Fruit fly (Drosophila melanogaster) whole organism, pupa: ENCODE results near the gene Frq2.

ENCODE experiments used
- CG10348 ChIP-seq: fragments of 200-800 bp; sonication (Bioruptor generic); IDR thresholded peaks from 2 replicates; pipeline ENCODE4 v1.3.6; 2022; ENCODE audit warnings: missing biosample characterization, missing genetic modification characterization
- CG12605 ChIP-seq: fragments of 200-800 bp; sonication (Bioruptor generic); IDR thresholded peaks from 2 replicates; pipeline ENCODE4 v1.3.6; 2022; ENCODE audit warnings: missing biosample characterization, missing genetic modification characterization
- CG13204 ChIP-seq: fragments of 200-800 bp; sonication (Bioruptor generic); optimal IDR thresholded peaks from 2 replicates; lab custom pipeline; 2018; ENCODE audit warnings: missing biosample characterization, mild to moderate bottlenecking, missing genetic modification characterization, moderate library complexity
- CG14655 ChIP-seq: fragments of 200-800 bp; sonication (Bioruptor generic); optimal IDR thresholded peaks from 3 replicates; lab custom pipeline; 2017; ENCODE audit warnings: mild to moderate bottlenecking, missing biosample characterization, missing genetic modification reagents, missing genetic modification characterization
- CG15710 ChIP-seq: fragments of 200-800 bp; sonication (Bioruptor generic); optimal IDR thresholded peaks from 2 replicates; lab custom pipeline; 2018; ENCODE audit warnings: missing biosample characterization, mild to moderate bottlenecking, missing genetic modification characterization, moderate library complexity
- CG17806 ChIP-seq: fragments of 200-800 bp; sonication (Bioruptor generic); optimal IDR thresholded peaks from 2 replicates; lab custom pipeline; 2018; ENCODE audit warnings: missing biosample characterization, mild to moderate bottlenecking, missing genetic modification characterization, moderate library complexity
- CG32121 ChIP-seq: fragments of 200-800 bp; sonication (Bioruptor generic); IDR thresholded peaks from 2 replicates; pipeline ENCODE4 v1.3.6; 2022; ENCODE audit warnings: missing biosample characterization, missing genetic modification characterization
- CG34367 ChIP-seq: fragments of 200-800 bp; sonication (Bioruptor generic); optimal IDR thresholded peaks from 2 replicates; lab custom pipeline; 2018; ENCODE audit warnings: missing biosample characterization, mild to moderate bottlenecking, missing genetic modification characterization
- CG4496 ChIP-seq: fragments of 200-800 bp; sonication (Bioruptor generic); IDR thresholded peaks from 3 replicates; pipeline ENCODE4 v1.3.6; 2022; ENCODE audit warnings: missing biosample characterization, missing genetic modification characterization
- CG8159 ChIP-seq: fragments of 200-800 bp; sonication (Bioruptor generic); optimal IDR thresholded peaks from 3 replicates; lab custom pipeline; 2018; ENCODE audit warnings: missing biosample characterization, mild to moderate bottlenecking, missing genetic modification characterization, moderate library complexity
- CG8301 ChIP-seq: fragments of 200-800 bp; sonication (Bioruptor generic); optimal IDR thresholded peaks from 2 replicates; lab custom pipeline; 2018; ENCODE audit warnings: missing biosample characterization, mild to moderate bottlenecking, missing genetic modification characterization
- CG9948 ChIP-seq: fragments of 200-800 bp; sonication (Bioruptor generic); optimal IDR thresholded peaks from 2 replicates; lab custom pipeline; 2018; ENCODE audit warnings: missing biosample characterization, mild to moderate bottlenecking, missing genetic modification characterization, moderate library complexity
- D1 ChIP-seq: fragments of 200-800 bp; sonication (Bioruptor generic); optimal IDR thresholded peaks from 2 replicates; lab custom pipeline; 2018; ENCODE audit warnings: missing biosample characterization, mild to moderate bottlenecking, missing genetic modification characterization, moderate library complexity
- EcR ChIP-seq: fragments of 200-800 bp; sonication (Bioruptor generic); optimal IDR thresholded peaks from 3 replicates; lab custom pipeline; 2019; ENCODE audit warnings: missing biosample characterization, missing genetic modification characterization, mild to moderate bottlenecking, moderate library complexity, missing genetic modification reagents
- Ets98B ChIP-seq: fragments of 200-800 bp; sonication (Bioruptor generic); IDR thresholded peaks from 2 replicates; pipeline ENCODE4 v1.3.6; 2022; ENCODE audit warnings: missing biosample characterization, missing genetic modification characterization
- Pif1A ChIP-seq: fragments of 200-800 bp; sonication (Bioruptor generic); optimal IDR thresholded peaks from 3 replicates; lab custom pipeline; 2016; ENCODE audit warnings: missing biosample characterization, missing genetic modification characterization
- Pif1B ChIP-seq: fragments of 200-800 bp; sonication (Bioruptor generic); optimal IDR thresholded peaks from 3 replicates; lab custom pipeline; 2016; ENCODE audit warnings: missing biosample characterization, missing genetic modification characterization
- Snoo ChIP-seq: fragments of 200-800 bp; sonication (Bioruptor generic); optimal IDR thresholded peaks from 3 replicates; lab custom pipeline; 2017; ENCODE audit warnings: missing biosample characterization, mild to moderate bottlenecking, missing genetic modification characterization, inconsistent platforms
- fd96Ca ChIP-seq: fragments of 200-800 bp; sonication (Bioruptor generic); IDR thresholded peaks from 3 replicates; pipeline ENCODE4 v1.3.6; 2022; ENCODE audit warnings: missing biosample characterization, missing genetic modification characterization
- gl ChIP-seq: fragments of 200-800 bp; sonication (Bioruptor generic); optimal IDR thresholded peaks from 2 replicates; lab custom pipeline; 2018; ENCODE audit warnings: missing biosample characterization, mild to moderate bottlenecking, missing genetic modification characterization
- rn ChIP-seq: fragments of 200-800 bp; sonication (Bioruptor generic); IDR thresholded peaks from 2 replicates; pipeline ENCODE4 v1.3.6; 2022; ENCODE audit warnings: missing biosample characterization, missing genetic modification characterization

The Frq2 gene

DNA sequence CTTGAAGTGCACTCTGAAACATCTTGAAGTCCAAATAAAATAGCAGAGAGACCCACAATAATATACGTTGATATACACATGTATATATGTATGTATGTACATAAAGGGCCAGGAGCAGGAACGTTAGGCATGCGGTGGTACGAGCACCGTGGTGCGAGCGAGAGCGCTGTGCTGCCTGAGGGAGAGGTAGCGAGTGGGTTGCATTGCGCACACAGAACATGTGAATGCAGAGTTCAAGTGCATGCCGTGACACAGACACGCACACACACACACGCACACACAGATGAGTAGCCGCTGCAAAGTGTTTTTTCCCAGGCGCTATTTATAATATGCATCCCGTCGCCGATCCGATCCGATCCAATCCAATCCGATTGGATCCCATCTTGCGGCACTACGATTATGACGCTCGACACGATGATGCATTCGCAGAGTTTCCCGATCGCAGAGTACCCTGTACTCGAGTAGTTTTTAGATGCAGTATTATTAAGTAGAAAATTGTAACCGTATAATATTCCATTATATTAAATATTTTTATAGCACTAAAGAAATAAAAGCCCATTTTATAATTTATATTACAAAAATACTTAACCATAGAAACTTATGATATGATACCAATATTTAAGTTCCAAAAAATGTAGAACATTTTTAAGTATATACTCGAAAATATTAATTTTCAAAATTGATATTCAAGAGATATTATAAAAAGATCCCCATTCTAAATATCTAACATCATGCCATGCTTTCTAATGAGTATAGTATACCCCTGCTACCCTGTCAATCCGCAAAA, 30.9 kb downstream of the Frq2 start:
- peak; percentile 32 for TF ChIP-seq CG8159 (tag; lab: Kevin White, UChicago)
- peak; percentile 34 for TF ChIP-seq CG14655
- no peak for TF ChIP-seq CG8301 (tag; lab: Kevin White, UChicago)

DNA sequence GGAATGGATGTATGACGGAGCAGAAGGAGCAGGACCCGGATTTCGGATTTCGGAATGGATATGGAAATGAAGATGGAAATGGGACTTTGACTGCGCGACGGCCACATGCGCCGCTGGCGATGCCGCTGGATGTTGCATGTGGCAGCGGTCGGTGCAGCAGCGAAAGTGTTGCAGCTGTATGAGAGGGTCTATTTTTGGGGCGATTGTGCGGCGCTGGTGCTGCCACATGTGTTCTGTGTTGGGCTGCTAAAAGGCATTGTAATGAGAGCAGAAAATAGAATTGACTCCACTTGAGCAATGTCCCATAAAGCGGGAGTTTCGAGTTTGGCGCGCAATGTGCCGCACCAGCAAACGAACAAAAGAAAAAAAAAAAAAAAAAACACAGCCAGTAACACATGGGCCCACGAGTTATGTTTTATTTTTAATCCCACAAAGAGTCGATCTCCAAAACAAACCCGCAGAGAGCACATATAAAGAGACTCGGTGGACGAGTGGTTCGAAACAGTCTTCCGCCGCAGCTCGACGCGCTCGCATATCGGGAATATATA, 31.6 kb downstream of the Frq2 start, which contains the start of gene Him:
Gene Him (plus strand): TSS at position 498 of the 548 bp plus-strand sequence.
- TF ChIP-seq CG32121 (GFP tag; lab: Robert Waterston, UW) (no peak), Pif1A (GFP tag; lab: Kevin White, UChicago) (no peak), CG10348 (GFP tag; lab: Robert Waterston, UW) (no peak), CG34367 (tag; lab: Kevin White, UChicago) (no peak), Snoo (tag; lab: Kevin White, UChicago) (no peak), CG14655 (no peak), CG15710 (no peak), CG8159 (tag; lab: Kevin White, UChicago) (no peak), D1 (tag; lab: Kevin White, UChicago) (no peak), CG12605 (GFP tag; lab: Robert Waterston, UW) (no peak), CG9948 (tag; lab: Kevin White, UChicago) (no peak), Ets98B (GFP tag; lab: Robert Waterston, UW) (no peak), CG4496 (no peak), rn (GFP tag; lab: Robert Waterston, UW) (no peak), fd96Ca (GFP tag; lab: Robert Waterston, UW) (no peak), CG13204 (GFP tag; lab: Kevin White, UChicago) (no peak), CG8301 (tag; lab: Kevin White, UChicago) (no peak), Pif1B (GFP tag; lab: Kevin White, UChicago) (no peak), EcR (GFP tag; lab: Kevin White, UChicago) (no peak), gl (no peak)

DNA sequence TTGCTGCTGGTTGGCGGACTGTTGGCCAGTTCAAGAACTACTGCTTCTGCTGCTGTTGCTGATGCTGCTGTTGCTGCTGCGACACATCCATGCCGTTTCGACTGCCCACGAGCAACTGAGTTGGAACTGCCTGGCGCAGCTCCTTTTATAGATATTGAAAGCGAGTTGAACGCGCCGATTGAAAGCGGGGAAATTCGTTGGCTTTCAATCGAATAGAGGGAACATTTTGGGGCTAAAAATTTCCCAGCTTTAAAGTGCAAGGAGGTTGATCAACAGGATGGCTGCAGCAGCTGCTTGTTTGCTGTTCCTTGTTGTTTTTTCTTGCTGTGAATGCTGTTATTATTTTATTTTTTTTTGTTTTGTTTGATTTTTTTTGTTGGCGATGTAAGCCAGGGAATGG, 48.6 kb downstream of the Frq2 start, which contains the start of gene CG33639:
Gene CG33639 (minus strand): TSS at position 101 of the 400 bp plus-strand sequence.
- TF ChIP-seq CG4496 (no peak), D1 (tag; lab: Kevin White, UChicago) (no peak), CG9948 (tag; lab: Kevin White, UChicago) (no peak), CG34367 (tag; lab: Kevin White, UChicago) (no peak), rn (GFP tag; lab: Robert Waterston, UW) (no peak), CG10348 (GFP tag; lab: Robert Waterston, UW) (no peak), CG32121 (GFP tag; lab: Robert Waterston, UW) (no peak), fd96Ca (GFP tag; lab: Robert Waterston, UW) (no peak), CG13204 (GFP tag; lab: Kevin White, UChicago) (no peak), CG17806 (no peak), CG14655 (no peak), EcR (GFP tag; lab: Kevin White, UChicago) (no peak), gl (no peak), CG15710 (no peak), Pif1A (GFP tag; lab: Kevin White, UChicago) (no peak), Ets98B (GFP tag; lab: Robert Waterston, UW) (no peak), Snoo (tag; lab: Kevin White, UChicago) (no peak), Pif1B (GFP tag; lab: Kevin White, UChicago) (no peak), CG8301 (tag; lab: Kevin White, UChicago) (no peak), CG12605 (GFP tag; lab: Robert Waterston, UW) (no peak)

DNA sequence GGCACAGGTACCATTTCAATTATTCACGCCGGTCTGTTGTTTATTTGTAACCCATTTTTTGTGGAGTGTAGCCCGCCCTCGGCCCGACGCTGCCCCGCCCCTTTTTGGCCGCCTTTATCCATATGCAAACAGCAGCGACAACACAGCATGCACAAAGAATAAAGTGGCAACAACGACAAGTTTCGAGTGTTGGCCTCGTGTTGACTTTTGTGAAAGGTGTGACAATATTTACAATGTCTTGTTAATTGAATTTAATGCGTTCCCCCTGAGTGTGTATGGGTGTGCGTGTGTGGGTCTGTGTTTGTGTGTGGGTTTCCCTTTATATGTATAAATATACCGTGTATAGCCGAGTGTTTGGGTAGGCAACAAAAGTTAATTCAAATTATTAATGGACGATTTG, 60.5 kb downstream of the Frq2 start:
- TF ChIP-seq CG14655 (no peak), Snoo (tag; lab: Kevin White, UChicago) (no peak), fd96Ca (GFP tag; lab: Robert Waterston, UW) (no peak), CG9948 (tag; lab: Kevin White, UChicago) (no peak), CG12605 (GFP tag; lab: Robert Waterston, UW) (no peak), EcR (GFP tag; lab: Kevin White, UChicago) (no peak), CG10348 (GFP tag; lab: Robert Waterston, UW) (no peak), Pif1B (GFP tag; lab: Kevin White, UChicago) (no peak), gl (no peak), D1 (tag; lab: Kevin White, UChicago) (no peak), rn (GFP tag; lab: Robert Waterston, UW) (no peak), CG32121 (GFP tag; lab: Robert Waterston, UW) (no peak)

DNA sequence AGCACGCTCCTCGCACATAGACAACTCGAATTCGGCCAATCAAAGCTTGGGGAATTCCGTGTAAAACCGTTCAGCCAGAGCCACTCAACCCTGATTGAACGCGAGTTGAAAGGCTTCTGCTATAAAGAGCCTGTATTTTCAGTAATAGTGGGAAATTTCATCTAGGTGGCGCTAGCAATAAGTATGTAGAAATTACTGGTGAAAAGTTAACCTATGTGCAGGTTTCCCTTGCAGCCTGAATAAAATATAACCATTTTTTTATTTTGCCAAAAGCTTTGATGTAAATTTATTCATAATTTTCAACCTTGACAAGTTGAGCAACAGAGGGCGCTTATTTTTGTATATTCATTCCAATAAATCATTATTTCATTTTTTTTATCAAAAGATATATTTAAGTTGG, 61.0 kb downstream of the Frq2 start:
- no peak for TF ChIP-seq CG8301 (tag; lab: Kevin White, UChicago)
- TF ChIP-seq CG32121 (GFP tag; lab: Robert Waterston, UW), result no peak
- no peak for TF ChIP-seq fd96Ca (GFP tag; lab: Robert Waterston, UW)
- TF ChIP-seq EcR (GFP tag; lab: Kevin White, UChicago), result no peak
- no peak for TF ChIP-seq CG4496
- no peak for TF ChIP-seq Ets98B (GFP tag; lab: Robert Waterston, UW)
- TF ChIP-seq, all 21 proteins: peak for 0

DNA sequence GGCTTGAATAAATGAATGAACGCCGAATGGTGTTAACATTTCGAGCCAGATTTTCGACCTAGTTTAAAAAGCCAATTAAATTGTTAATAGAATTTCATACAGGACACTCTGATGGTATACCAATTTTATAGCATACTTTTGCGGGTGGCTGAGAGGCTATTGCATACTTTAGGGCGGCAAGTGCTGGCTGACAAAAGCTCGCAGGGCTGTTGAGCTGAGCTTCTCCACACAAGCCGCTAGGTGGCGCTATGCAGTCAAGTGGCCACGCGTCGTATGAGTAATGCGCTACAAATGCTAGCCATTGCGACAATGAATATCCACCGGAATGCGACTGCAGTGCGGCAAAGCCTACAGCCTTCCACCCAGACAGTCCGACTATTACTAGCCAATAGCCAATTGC, 61.9 kb downstream of the Frq2 start:
- TF ChIP-seq CG14655 (no peak), CG34367 (tag; lab: Kevin White, UChicago) (peak; percentile 7), CG4496 (peak; percentile 80), CG10348 (GFP tag; lab: Robert Waterston, UW) (no peak), D1 (tag; lab: Kevin White, UChicago) (no peak)
